Worm (Caenorhabditis elegans) whole organism, late embryonic: ENCODE data around the gene ZC250.2.

Source experiments
- C08G9.2 ChIP-seq: sonication (generic microtip); optimal IDR thresholded peaks from 2 replicates; lab custom pipeline; 2016; ENCODE audit warnings: mild to moderate bottlenecking, missing genetic modification characterization, moderate library complexity, missing compliant biosample characterization
- C38D4.7 ChIP-seq: fragments of 200-800 bp; sonication (Bioruptor generic); optimal IDR thresholded peaks from 2 replicates; lab custom pipeline; 2018; ENCODE audit warnings: mild to moderate bottlenecking, missing genetic modification characterization, moderate library complexity, missing compliant biosample characterization
- F13H6.1 ChIP-seq: sonication (generic microtip); optimal IDR thresholded peaks from 2 replicates; lab custom pipeline; 2016; ENCODE audit warnings: missing genetic modification characterization, missing compliant biosample characterization
- K09A11.1 ChIP-seq: sonication (generic microtip); optimal IDR thresholded peaks from 2 replicates; lab custom pipeline; 2017; ENCODE audit warnings: antibody characterized with exemption, mild to moderate bottlenecking, missing genetic modification characterization, missing compliant biosample characterization; ENCODE audit not compliant: insufficient read depth
- T23F11.4 ChIP-seq: fragments of 200-800 bp; sonication (Bioruptor generic); optimal IDR thresholded peaks from 2 replicates; lab custom pipeline; 2018; ENCODE audit warnings: mild to moderate bottlenecking, missing genetic modification characterization, missing compliant biosample characterization
- Y22D7AL.16 ChIP-seq: sonication (generic microtip); optimal IDR thresholded peaks from 2 replicates; lab custom pipeline; 2016; ENCODE audit warnings: missing genetic modification characterization, missing compliant biosample characterization
- ama-1 ChIP-seq: fragments of 150-350 bp; optimal IDR thresholded peaks from 2 replicates; lab custom pipeline; 2014
- ceh-24 ChIP-seq: sonication (generic microtip); optimal IDR thresholded peaks from 2 replicates; lab custom pipeline; 2016; ENCODE audit warnings: mild to moderate bottlenecking, missing genetic modification characterization, missing compliant biosample characterization
- ceh-34 ChIP-seq: sonication (generic microtip); optimal IDR thresholded peaks from 2 replicates; lab custom pipeline; 2016; ENCODE audit warnings: mild to moderate bottlenecking, missing genetic modification characterization, missing compliant biosample characterization
- ceh-9 ChIP-seq: sonication (generic microtip); optimal IDR thresholded peaks from 2 replicates; lab custom pipeline; 2016; ENCODE audit warnings: mild to moderate bottlenecking, missing genetic modification characterization, inconsistent platforms, missing compliant biosample characterization
- fax-1 ChIP-seq: sonication (generic microtip); optimal IDR thresholded peaks from 2 replicates; lab custom pipeline; 2016; ENCODE audit warnings: missing genotype, missing genetic modification characterization, missing compliant biosample characterization
- fkh-6 ChIP-seq: sonication (generic microtip); optimal IDR thresholded peaks from 2 replicates; lab custom pipeline; 2016; ENCODE audit warnings: missing genetic modification characterization, missing compliant biosample characterization
- gmeb-2 ChIP-seq: sonication (generic microtip); optimal IDR thresholded peaks from 2 replicates; lab custom pipeline; 2016; ENCODE audit warnings: missing genetic modification characterization, inconsistent platforms, missing compliant biosample characterization
- hlh-13 ChIP-seq: fragments of 200-800 bp; sonication (Bioruptor generic); optimal IDR thresholded peaks from 2 replicates; lab custom pipeline; 2018; ENCODE audit warnings: mild to moderate bottlenecking, missing genetic modification characterization, missing compliant biosample characterization
- hlh-15 ChIP-seq: sonication (generic microtip); optimal IDR thresholded peaks from 2 replicates; lab custom pipeline; 2016; ENCODE audit warnings: missing genetic modification characterization, missing compliant biosample characterization
- hlh-8 ChIP-seq: sonication (generic microtip); optimal IDR thresholded peaks from 2 replicates; lab custom pipeline; 2016; ENCODE audit warnings: missing genotype, missing genetic modification characterization, missing compliant biosample characterization
- mec-3 ChIP-seq: sonication (generic microtip); optimal IDR thresholded peaks from 2 replicates; lab custom pipeline; 2016; ENCODE audit warnings: borderline replicate concordance, missing genetic modification characterization, missing compliant biosample characterization
- nhr-11 ChIP-seq: fragments of 150-350 bp; optimal IDR thresholded peaks from 2 replicates; lab custom pipeline; 2014; ENCODE audit warnings: missing biosample characterization, missing genetic modification characterization
- nhr-232 ChIP-seq: sonication (generic microtip); optimal IDR thresholded peaks from 2 replicates; lab custom pipeline; 2016; ENCODE audit warnings: missing genetic modification characterization, missing compliant biosample characterization
- pag-3 ChIP-seq: sonication (generic microtip); optimal IDR thresholded peaks from 2 replicates; lab custom pipeline; 2016; ENCODE audit warnings: missing compliant biosample characterization, missing genetic modification characterization, borderline replicate concordance
- pat-9 ChIP-seq: fragments of 200-800 bp; sonication (Bioruptor generic); optimal IDR thresholded peaks from 2 replicates; lab custom pipeline; 2018; ENCODE audit warnings: mild to moderate bottlenecking, missing genetic modification characterization, moderate library complexity, missing compliant biosample characterization
- pax-1 ChIP-seq: fragments of 150-350 bp; optimal IDR thresholded peaks from 2 replicates; lab custom pipeline; 2014; ENCODE audit warnings: missing biosample characterization, missing genetic modification characterization
- pha-4 ChIP-seq: fragments of 150-350 bp; optimal IDR thresholded peaks from 2 replicates; lab custom pipeline; 2018; ENCODE audit warnings: missing biosample characterization, missing genetic modification reagents, missing genetic modification characterization
- pqm-1 ChIP-seq: sonication (generic microtip); optimal IDR thresholded peaks from 2 replicates; lab custom pipeline; 2016; ENCODE audit warnings: missing genetic modification characterization, missing compliant biosample characterization
- ref-2 ChIP-seq: sonication (generic microtip); optimal IDR thresholded peaks from 2 replicates; lab custom pipeline; 2016; ENCODE audit warnings: missing genetic modification characterization, missing compliant biosample characterization
- rnt-1 ChIP-seq: sonication (generic microtip); optimal IDR thresholded peaks from 2 replicates; lab custom pipeline; 2016; ENCODE audit warnings: missing genetic modification characterization, missing compliant biosample characterization
- sdc-2 ChIP-seq: sonication (generic microtip); optimal IDR thresholded peaks from 2 replicates; lab custom pipeline; 2016; ENCODE audit warnings: missing genotype, missing genetic modification characterization, missing compliant biosample characterization
- tbx-2 ChIP-seq: sonication (generic microtip); optimal IDR thresholded peaks from 2 replicates; lab custom pipeline; 2016; ENCODE audit warnings: missing genetic modification characterization, missing compliant biosample characterization
- tbx-7 ChIP-seq: sonication (generic microtip); optimal IDR thresholded peaks from 2 replicates; lab custom pipeline; 2016; ENCODE audit warnings: missing genotype, missing genetic modification characterization, missing compliant biosample characterization
- unc-42 ChIP-seq: sonication (generic microtip); optimal IDR thresholded peaks from 2 replicates; lab custom pipeline; 2016; ENCODE audit warnings: missing genotype, missing genetic modification characterization, missing compliant biosample characterization
- unc-55 ChIP-seq: sonication (generic microtip); optimal IDR thresholded peaks from 2 replicates; lab custom pipeline; 2017; ENCODE audit warnings: missing biosample characterization, missing genetic modification reagents, missing genetic modification characterization
- unc-86 ChIP-seq: sonication (generic microtip); optimal IDR thresholded peaks from 2 replicates; lab custom pipeline; 2016; ENCODE audit warnings: missing genetic modification characterization, missing compliant biosample characterization
- ztf-16 ChIP-seq: sonication (generic microtip); optimal IDR thresholded peaks from 2 replicates; lab custom pipeline; 2017; ENCODE audit warnings: missing genetic modification characterization, missing compliant biosample characterization

The ZC250.2 gene

ce11 chrV:5826592-5826991, 34.5 kb downstream of the ZC250.2 start, which contains the start of gene let-418:
Gene let-418 (plus strand): TSS chrV:5826833.
- TF ChIP-seq pax-1 (tag; lab: Kevin White, UChicago) = no peak
- TF ChIP-seq rnt-1 = no peak
- TF ChIP-seq pat-9 (tag; lab: Kevin White, UChicago) = no peak
- no peak for TF ChIP-seq hlh-13 (GFP tag; lab: Kevin White, UChicago)
- TF ChIP-seq ztf-16 = no peak
- TF ChIP-seq F13H6.1 (tag; lab: Kevin White, UChicago) = no peak
- no peak for TF ChIP-seq ceh-24
- TF ChIP-seq ceh-9 (tag; lab: Kevin White, UChicago) = no peak
- TF ChIP-seq Y22D7AL.16 (tag; lab: Kevin White, UChicago) = no peak
- TF ChIP-seq tbx-2 (tag; lab: Kevin White, UChicago) = no peak
- TF ChIP-seq unc-55 (GFP tag; lab: Kevin White, UChicago) = no peak
- TF ChIP-seq hlh-8 (tag; lab: Kevin White, UChicago) = no peak
- no peak for TF ChIP-seq nhr-232 (tag; lab: Kevin White, UChicago)
- TF ChIP-seq mec-3 (tag; lab: Kevin White, UChicago) = no peak
- TF ChIP-seq, all 69 proteins: peak for 0

- TF ChIP-seq T23F11.4 (GFP tag; lab: Kevin White, UChicago) = no peak
- no peak for TF ChIP-seq fax-1 (tag; lab: Kevin White, UChicago)
- no peak for TF ChIP-seq fkh-6 (tag; lab: Kevin White, UChicago)
Measured at ce11 chrV:5831253-5831652, 39.1 kb downstream of the ZC250.2 start.

- no peak for TF ChIP-seq sdc-2 (tag; lab: Kevin White, UChicago)
- TF ChIP-seq hlh-15 = no peak
- TF ChIP-seq ama-1 (lab: Kevin White, UChicago) = peak; percentile 51
- TF ChIP-seq nhr-11 (tag; lab: Kevin White, UChicago) = no peak
- TF ChIP-seq pqm-1 (tag; lab: Kevin White, UChicago) = no peak
Measured at ce11 chrV:5832799-5833198, 40.7 kb downstream of the ZC250.2 start.

- no peak for TF ChIP-seq C38D4.7 (GFP tag; lab: Kevin White, UChicago)
- no peak for TF ChIP-seq F13H6.1 (tag; lab: Kevin White, UChicago)
- TF ChIP-seq sdc-2 (tag; lab: Kevin White, UChicago) = no peak
- no peak for TF ChIP-seq tbx-2 (tag; lab: Kevin White, UChicago)
- TF ChIP-seq K09A11.1 (tag; lab: Kevin White, UChicago) = no peak
- no peak for TF ChIP-seq hlh-15
- no peak for TF ChIP-seq pag-3 (tag; lab: Kevin White, UChicago)
- TF ChIP-seq unc-42 (tag; lab: Kevin White, UChicago) = no peak
- TF ChIP-seq, all 69 proteins: peak for 0
Measured at ce11 chrV:5833531-5833930, 41.4 kb downstream of the ZC250.2 start, which contains the start of gene srh-76. Gene srh-76 (plus strand): TSS chrV:5833831.

ce11 chrV:5835397-5835796, 43.3 kb downstream of the ZC250.2 start:
- TF ChIP-seq ref-2 (tag; lab: Kevin White, UChicago) = no peak
- no peak for TF ChIP-seq pag-3 (tag; lab: Kevin White, UChicago)
- TF ChIP-seq pha-4 (tag; lab: Kevin White, UChicago) = no peak
- TF ChIP-seq Y22D7AL.16 (tag; lab: Kevin White, UChicago) = no peak
- TF ChIP-seq unc-86 (tag; lab: Kevin White, UChicago) = no peak
- TF ChIP-seq sdc-2 (tag; lab: Kevin White, UChicago) = no peak
- TF ChIP-seq ztf-16 = no peak
- TF ChIP-seq gmeb-2 (tag; lab: Kevin White, UChicago) = no peak
- no peak for TF ChIP-seq tbx-7 (tag; lab: Kevin White, UChicago)
- TF ChIP-seq, all 69 proteins: peak for 0

ce11 chrV:5835979-5836615, 44.0 kb downstream of the ZC250.2 start:
- TF ChIP-seq mec-3 (tag; lab: Kevin White, UChicago) (peak; percentile 64), sdc-2 (tag; lab: Kevin White, UChicago) (no peak), ceh-34 (tag; lab: Kevin White, UChicago) (peak; percentile 17), C08G9.2 (tag; lab: Kevin White, UChicago) (peak; percentile 1)
